Worm (Caenorhabditis elegans) whole organism, L1 larva: ENCODE results near the gene Y51A2B.8.

ENCODE experiments used
- ama-1 ChIP-seq: fragments of 150-350 bp; optimal IDR thresholded peaks from 2 replicates; lab custom pipeline; 2014
- nhr-20 ChIP-seq: sonication (generic microtip); optimal IDR thresholded peaks from 2 replicates; lab custom pipeline; 2016; ENCODE audit warnings: mild to moderate bottlenecking, missing genetic modification characterization, missing compliant biosample characterization
- pqm-1 ChIP-seq: sonication (generic microtip); optimal IDR thresholded peaks from 3 replicates; lab custom pipeline; 2017; ENCODE audit warnings: missing biosample characterization, missing genetic modification characterization
- tbx-2 ChIP-seq: sonication (generic microtip); optimal IDR thresholded peaks from 2 replicates; lab custom pipeline; 2016; ENCODE audit warnings: missing genetic modification characterization, missing compliant biosample characterization

- TF ChIP-seq nhr-20 (tag; lab: Kevin White, UChicago) (no peak), ama-1 (lab: Kevin White, UChicago) (no peak), tbx-2 (no peak), pqm-1 (tag; lab: Kevin White, UChicago) (no peak)
Measured at ce11 chrV:18412351-18412750, 33.4 kb downstream of the Y51A2B.8 start.
